Worm (Caenorhabditis elegans) whole organism, L3 larva: Measurements from ENCODE around the gene cog-1.
A peak's percentile ranks its signal among the peaks of the same experiment; 100 is the strongest.

ENCODE experiments used
- ZK546.5 ChIP-seq: sonication (generic microtip); optimal IDR thresholded peaks from 2 replicates; lab custom pipeline; 2017; ENCODE audit warnings: missing biosample characterization, missing genetic modification characterization
- aly-2 ChIP-seq: fragments of 150-350 bp; optimal IDR thresholded peaks from 2 replicates; lab custom pipeline; 2014; ENCODE audit warnings: missing biosample characterization, missing genetic modification characterization
- ama-1 ChIP-seq: fragments of 150-350 bp; optimal IDR thresholded peaks from 2 replicates; lab custom pipeline; 2018
- ceh-28 ChIP-seq: fragments of 150-350 bp; optimal IDR thresholded peaks from 2 replicates; lab custom pipeline; 2014; ENCODE audit warnings: missing biosample characterization, missing genetic modification reagents, missing genetic modification characterization
- ceh-9 ChIP-seq: sonication (generic microtip); optimal IDR thresholded peaks from 2 replicates; lab custom pipeline; 2018; ENCODE audit warnings: missing biosample characterization, missing genetic modification characterization
- daf-12 ChIP-seq: fragments of 150-350 bp; optimal IDR thresholded peaks from 2 replicates; lab custom pipeline; 2014; ENCODE audit warnings: missing biosample characterization, missing genetic modification reagents, missing genetic modification characterization
- elt-2 ChIP-seq: sonication (generic microtip); optimal IDR thresholded peaks from 2 replicates; lab custom pipeline; 2016; ENCODE audit warnings: missing genetic modification reagents, mild to moderate bottlenecking, missing genetic modification characterization, missing compliant biosample characterization
- elt-3 ChIP-seq, 3 experiments: fragments of 150-350 bp in 1 of 3; sonication (generic microtip) in 2 of 3; optimal IDR thresholded peaks; 2 replicates in 2 of 3; 4 replicates in 1 of 3; lab custom pipeline; 2014 to 2017; ENCODE audit warnings: missing biosample characterization in 3 of 3, missing genetic modification characterization in 3 of 3
- eor-1 ChIP-seq, 2 experiments: fragments of 150-350 bp; optimal IDR thresholded peaks; 2 replicates each; lab custom pipeline; 2014 to 2018; ENCODE audit warnings: missing biosample characterization in 2 of 2, missing genetic modification characterization in 2 of 2
- fkh-10 ChIP-seq: sonication (generic microtip); optimal IDR thresholded peaks from 2 replicates; lab custom pipeline; 2017; ENCODE audit warnings: missing biosample characterization, missing genetic modification reagents, missing genetic modification characterization
- fkh-2 ChIP-seq: fragments of 150-350 bp; optimal IDR thresholded peaks from 2 replicates; lab custom pipeline; 2014; ENCODE audit warnings: missing biosample characterization, missing genetic modification reagents, missing genetic modification characterization
- fos-1 ChIP-seq: fragments of 150-350 bp; optimal IDR thresholded peaks from 2 replicates; lab custom pipeline; 2014; ENCODE audit warnings: missing biosample characterization, missing genetic modification characterization
- hmg-11 ChIP-seq: sonication (generic microtip); optimal IDR thresholded peaks from 2 replicates; lab custom pipeline; 2016; ENCODE audit warnings: missing genetic modification characterization, missing compliant biosample characterization
- jun-1 ChIP-seq: fragments of 150-350 bp; optimal IDR thresholded peaks from 2 replicates; lab custom pipeline; 2014; ENCODE audit warnings: missing biosample characterization, missing genetic modification reagents, missing genetic modification characterization
- lin-39 ChIP-seq: fragments of 150-350 bp; optimal IDR thresholded peaks from 2 replicates; lab custom pipeline; 2018; ENCODE audit warnings: missing biosample characterization, missing genetic modification reagents, missing genetic modification characterization
- lsy-12 ChIP-seq: sonication (generic microtip); optimal IDR thresholded peaks from 2 replicates; lab custom pipeline; 2016; ENCODE audit warnings: mild to moderate bottlenecking, missing genetic modification characterization, missing compliant biosample characterization
- mdl-1 ChIP-seq: fragments of 150-350 bp; optimal IDR thresholded peaks from 2 replicates; lab custom pipeline; 2014; ENCODE audit warnings: missing biosample characterization, missing genetic modification characterization
- nhr-11 ChIP-seq: fragments of 150-350 bp; optimal IDR thresholded peaks from 2 replicates; lab custom pipeline; 2014; ENCODE audit warnings: missing biosample characterization, missing genetic modification characterization
- nhr-23 ChIP-seq: fragments of 150-350 bp; optimal IDR thresholded peaks from 2 replicates; lab custom pipeline; 2014; ENCODE audit warnings: missing biosample characterization, missing genetic modification reagents, missing genetic modification characterization
- nhr-237 ChIP-seq: fragments of 150-350 bp; optimal IDR thresholded peaks from 2 replicates; lab custom pipeline; 2014; ENCODE audit warnings: missing biosample characterization, missing genetic modification characterization
- nhr-28 ChIP-seq: fragments of 150-350 bp; optimal IDR thresholded peaks from 2 replicates; lab custom pipeline; 2014; ENCODE audit warnings: missing biosample characterization, missing genetic modification characterization
- nhr-43 ChIP-seq: sonication (generic microtip); optimal IDR thresholded peaks from 2 replicates; lab custom pipeline; 2016; ENCODE audit warnings: mild to moderate bottlenecking, missing genetic modification characterization, missing compliant biosample characterization; ENCODE audit not compliant: poor library complexity, severe bottlenecking
- nhr-67 ChIP-seq: fragments of 150-350 bp; optimal IDR thresholded peaks from 2 replicates; lab custom pipeline; 2014; ENCODE audit warnings: missing biosample characterization, missing genetic modification characterization
- nhr-77 ChIP-seq: fragments of 150-350 bp; optimal IDR thresholded peaks from 2 replicates; lab custom pipeline; 2014; ENCODE audit warnings: missing biosample characterization, missing genetic modification characterization
- pha-4 ChIP-seq: fragments of 150-350 bp; optimal IDR thresholded peaks from 2 replicates; lab custom pipeline; 2014; ENCODE audit warnings: missing biosample characterization, missing genetic modification reagents, missing genetic modification characterization
- sea-2 ChIP-seq: fragments of 150-350 bp; sonication (generic microtip); optimal IDR thresholded peaks from 4 replicates; lab custom pipeline; 2014; ENCODE audit warnings: missing biosample characterization, missing genetic modification reagents, missing genetic modification characterization
- skn-1 ChIP-seq: fragments of 150-350 bp; optimal IDR thresholded peaks from 2 replicates; lab custom pipeline; 2014; ENCODE audit warnings: missing biosample characterization, missing genetic modification characterization
- snpc-4 ChIP-seq: fragments of 150-350 bp; optimal IDR thresholded peaks from 2 replicates; lab custom pipeline; 2014; ENCODE audit warnings: missing biosample characterization, missing genetic modification characterization
- tbx-2 ChIP-seq: sonication (generic microtip); optimal IDR thresholded peaks from 2 replicates; lab custom pipeline; 2016; ENCODE audit warnings: mild to moderate bottlenecking, missing genetic modification characterization, missing compliant biosample characterization
- unc-39 ChIP-seq: sonication (generic microtip); optimal IDR thresholded peaks from 4 replicates; lab custom pipeline; 2017; ENCODE audit warnings: missing biosample characterization, missing genetic modification characterization
- zag-1 ChIP-seq: fragments of 150-350 bp; optimal IDR thresholded peaks from 2 replicates; lab custom pipeline; 2014; ENCODE audit warnings: missing biosample characterization, missing genetic modification characterization
- ztf-11 ChIP-seq: fragments of 150-350 bp; optimal IDR thresholded peaks from 2 replicates; lab custom pipeline; 2014; ENCODE audit warnings: missing biosample characterization, missing genetic modification characterization

The cog-1 gene

DNA sequence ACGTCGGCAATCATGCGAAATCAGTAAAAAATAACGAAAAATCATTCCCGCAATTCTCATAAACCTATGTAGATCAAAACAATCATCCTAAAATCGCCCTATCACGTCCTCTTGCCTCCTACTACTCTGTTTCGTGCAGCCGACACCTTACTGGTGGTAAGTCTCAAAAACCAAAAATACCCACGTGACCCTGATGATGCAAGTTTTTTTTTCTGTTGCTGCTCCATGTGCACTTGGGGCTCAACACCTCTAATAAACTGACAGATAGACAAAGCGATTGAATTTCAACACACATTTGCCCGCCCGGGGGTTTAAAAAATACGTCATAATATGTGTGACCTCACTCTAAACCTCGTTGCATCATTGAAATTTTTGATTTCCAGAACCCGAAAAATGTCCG, 14.6 kb downstream of the cog-1 start:
- TF ChIP-seq snpc-4 (tag; lab: Kevin White, UChicago): peak; percentile 42
- TF ChIP-seq nhr-11 (tag; lab: Kevin White, UChicago): no peak

DNA sequence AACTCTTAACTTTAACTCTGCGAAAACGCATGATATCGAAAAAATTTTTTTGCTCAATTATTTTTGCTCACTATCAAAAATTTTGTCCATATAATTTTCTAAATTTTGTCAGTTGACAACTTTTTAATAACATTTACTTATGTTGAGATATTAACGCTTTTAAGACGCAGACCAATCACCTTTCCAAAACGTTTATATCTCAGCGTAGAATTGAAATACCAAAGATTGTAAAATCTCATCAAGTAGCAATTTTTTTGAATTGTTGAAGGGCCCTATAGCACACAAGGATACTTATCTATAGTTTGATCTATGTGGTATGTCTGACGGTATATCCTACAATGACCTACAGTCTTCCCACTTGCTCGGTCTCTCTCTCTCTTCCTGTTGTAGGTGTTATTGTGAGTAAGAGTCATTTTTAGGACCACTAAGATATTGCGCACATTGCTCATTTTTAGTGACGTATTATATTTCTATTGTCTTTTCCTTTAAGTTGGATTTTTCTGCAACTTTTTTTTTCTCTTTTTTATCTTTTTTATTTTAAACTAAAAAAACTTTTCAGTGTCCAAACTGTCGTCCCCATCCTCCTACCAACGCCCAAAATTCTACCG, 17.0 kb downstream of the cog-1 start, which contains the start of gene pde-3:
Gene pde-3 (plus strand): TSS at position 558 of the 608 bp plus-strand sequence.
- TF ChIP-seq fos-1 (no peak), aly-2 (no peak), mdl-1 (tag; lab: Kevin White, UChicago) (no peak), ama-1 (no peak), sea-2 (GFP tag; lab: Kevin White, UChicago) (no peak), lin-39 (no peak), daf-12 (tag; lab: Kevin White, UChicago) (no peak), ZK546.5 (tag; lab: Kevin White, UChicago) (no peak), nhr-28 (tag; lab: Kevin White, UChicago) (no peak), elt-3 (tag; optimal IDR thresholded peaks at IDR 0.05; lab: Kevin White, UChicago) (no peak), lsy-12 (tag; lab: Kevin White, UChicago) (no peak), snpc-4 (tag; lab: Kevin White, UChicago) (no peak), pha-4 (tag; lab: Kevin White, UChicago) (no peak), ceh-9 (no peak), ceh-28 (tag; lab: Kevin White, UChicago) (no peak), nhr-67 (no peak), unc-39 (no peak)

DNA sequence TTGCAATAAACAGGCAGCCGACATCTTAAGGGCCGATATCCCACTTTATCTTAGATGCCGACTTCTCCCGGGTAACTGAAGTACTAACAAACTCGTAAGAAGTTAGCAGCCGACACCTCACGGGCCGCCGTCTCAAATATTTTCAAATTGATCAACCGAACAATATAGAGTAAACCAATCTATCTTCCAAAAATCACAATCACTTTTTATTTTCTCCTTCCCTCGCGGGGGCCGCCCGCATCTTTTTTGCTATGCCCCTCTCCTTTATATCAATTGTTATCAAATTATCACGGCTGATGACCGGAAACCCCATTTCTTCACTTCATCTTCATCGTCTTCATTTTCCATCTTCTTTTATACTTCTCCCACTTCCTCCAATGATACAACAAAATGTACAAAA, 26.5 kb downstream of the cog-1 start:
- TF ChIP-seq tbx-2 (tag; lab: Kevin White, UChicago): no peak
- no peak for TF ChIP-seq daf-12 (tag; lab: Kevin White, UChicago)
- no peak for TF ChIP-seq sea-2 (GFP tag; lab: Kevin White, UChicago)
- TF ChIP-seq zag-1 (tag; lab: Kevin White, UChicago): no peak
- peak; percentile 9 for TF ChIP-seq nhr-23
- TF ChIP-seq, all 47 proteins: peak for 1

DNA sequence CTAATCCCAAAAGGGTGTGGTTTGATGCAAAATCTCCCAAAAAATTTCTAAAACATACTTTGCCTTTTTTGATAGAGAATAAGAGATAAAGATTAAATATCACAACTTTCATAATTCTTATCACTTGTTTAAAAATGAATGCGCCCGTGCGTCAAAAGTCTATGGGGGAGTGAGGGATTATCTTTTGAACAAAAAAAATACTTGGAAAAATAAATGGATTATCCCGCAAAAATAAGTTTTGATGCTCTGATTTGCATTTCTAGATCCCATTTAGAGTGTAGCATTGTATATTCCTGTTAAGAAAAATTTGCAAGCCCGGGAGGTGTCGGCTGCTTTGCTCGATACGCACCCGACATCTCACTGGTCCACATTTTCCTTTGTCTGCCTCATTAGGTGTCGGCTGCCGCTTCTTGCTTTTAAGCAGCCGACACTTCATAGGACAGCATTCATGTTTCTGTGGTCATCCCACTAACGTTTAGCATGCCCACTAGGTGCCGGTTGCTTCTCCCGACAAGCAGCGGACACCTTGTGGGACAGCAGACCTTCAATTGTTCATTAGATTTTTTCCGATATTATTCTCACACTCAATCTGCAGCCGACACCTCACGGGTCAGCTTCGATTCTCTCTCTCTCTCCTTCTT, 33.3 kb downstream of the cog-1 start:
- TF ChIP-seq sea-2 (GFP tag; lab: Kevin White, UChicago) (no peak), lin-39 (no peak), ama-1 (no peak), ceh-9 (no peak), nhr-237 (tag; lab: Kevin White, UChicago) (no peak), ztf-11 (tag; lab: Kevin White, UChicago) (no peak), fkh-2 (tag; lab: Kevin White, UChicago) (no peak), lsy-12 (tag; lab: Kevin White, UChicago) (no peak), hmg-11 (no peak), nhr-43 (no peak), nhr-77 (tag; lab: Kevin White, UChicago) (no peak), ZK546.5 (tag; lab: Kevin White, UChicago) (no peak)
- TF ChIP-seq, all 47 proteins: peak for 0

DNA sequence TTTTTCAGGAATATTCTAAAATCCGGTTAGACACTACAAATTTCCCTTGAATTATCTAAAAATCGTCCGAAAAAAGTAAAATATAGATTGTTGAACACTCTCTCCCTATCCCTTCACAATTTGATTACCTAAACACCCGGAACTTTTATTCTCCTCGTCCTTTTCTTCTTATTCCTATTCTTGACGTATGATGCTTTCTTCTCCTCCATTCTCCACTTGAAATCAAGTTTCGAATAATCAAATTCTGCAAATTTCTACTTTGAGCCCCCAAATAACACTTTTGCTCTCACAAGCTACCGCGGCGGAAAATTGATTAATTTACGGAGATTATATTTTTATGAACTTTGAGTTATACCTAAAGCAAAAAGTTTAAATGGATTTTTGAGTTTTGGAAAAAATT, 36.0 kb downstream of the cog-1 start:
- TF ChIP-seq zag-1 (tag; lab: Kevin White, UChicago) (no peak), fkh-10 (GFP tag; lab: Kevin White, UChicago) (peak; percentile 97)

DNA sequence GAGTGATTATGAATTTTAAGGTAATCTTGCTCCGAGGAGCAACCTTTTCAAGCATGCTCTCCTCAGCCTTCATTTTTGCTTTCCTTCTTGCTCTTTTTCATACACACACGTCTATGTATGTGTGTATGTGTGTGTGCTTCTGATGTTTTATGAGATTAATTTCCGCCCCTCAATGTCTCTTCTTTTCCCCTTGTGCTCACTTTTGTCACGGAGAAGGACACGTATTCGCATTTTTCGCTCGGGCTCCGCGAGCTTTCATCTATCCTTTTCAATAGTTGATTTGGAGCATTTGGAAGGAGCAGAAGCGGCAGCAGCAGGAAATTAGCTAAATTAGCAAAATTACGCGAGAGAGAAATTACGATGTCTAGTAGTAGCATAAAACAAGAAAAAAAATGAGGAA, 38.0 kb downstream of the cog-1 start:
- no peak for TF ChIP-seq ceh-9

DNA sequence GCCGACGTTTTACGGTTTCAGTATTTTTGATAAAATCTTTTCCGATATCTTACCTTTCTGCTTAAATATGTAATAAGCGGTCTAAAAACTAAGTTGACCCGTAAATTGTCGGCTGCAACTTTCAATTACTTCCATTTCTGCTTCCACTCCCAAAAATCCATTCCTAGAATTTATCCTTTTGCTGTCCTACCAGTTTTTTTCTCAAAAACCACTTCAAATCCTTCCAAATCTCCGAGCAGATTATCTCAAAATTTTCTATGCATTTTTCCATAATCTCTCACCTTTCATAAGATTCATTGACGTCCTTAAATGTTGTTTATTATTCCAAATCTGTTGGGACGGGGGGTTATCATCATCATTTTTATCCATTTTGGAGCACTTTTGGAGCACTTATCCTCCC, 38.7 kb downstream of the cog-1 start:
- TF ChIP-seq ama-1 (no peak), jun-1 (tag; lab: Kevin White, UChicago) (no peak), elt-2 (no peak), eor-1 (tag; optimal IDR thresholded peaks at IDR 0.05; lab: Kevin White, UChicago) (no peak), nhr-77 (tag; lab: Kevin White, UChicago) (no peak), skn-1 (tag; lab: Kevin White, UChicago) (no peak), mdl-1 (tag; lab: Kevin White, UChicago) (no peak)
